Fruit fly (Drosophila melanogaster) whole organism, wandering third instar larva: ENCODE results near the gene tal-AA.

ENCODE experiments used
- GATAd ChIP-seq: sonication (Bioruptor generic); optimal IDR thresholded peaks from 2 replicates; lab custom pipeline; 2016; ENCODE audit warnings: missing biosample characterization, missing genetic modification characterization
- Mio ChIP-seq: sonication (Bioruptor generic); optimal IDR thresholded peaks from 2 replicates; lab custom pipeline; 2016; ENCODE audit warnings: missing biosample characterization, missing genetic modification characterization
- Rel ChIP-seq, 2 experiments: fragments of 200-800 bp; sonication (Bioruptor generic) in 1 of 2; optimal IDR thresholded peaks; 2 replicates in 1 of 2; 3 replicates in 1 of 2; lab custom pipeline; 2016 to 2019; ENCODE audit warnings: mild to moderate bottlenecking in 2 of 2, missing biosample characterization in 2 of 2, missing genetic modification characterization in 2 of 2, moderate library complexity in 1 of 2
- br ChIP-seq: fragments of 200-800 bp; sonication (Bioruptor generic); optimal IDR thresholded peaks from 2 replicates; lab custom pipeline; 2016; ENCODE audit warnings: missing biosample characterization, missing genetic modification characterization
- brk ChIP-seq: fragments of 200-800 bp; sonication (Bioruptor generic); optimal IDR thresholded peaks from 2 replicates; lab custom pipeline; 2016; ENCODE audit warnings: missing biosample characterization, mild to moderate bottlenecking, missing genetic modification characterization
- dmrt93B ChIP-seq: fragments of 200-800 bp; sonication (Bioruptor generic); optimal IDR thresholded peaks from 2 replicates; lab custom pipeline; 2018; ENCODE audit warnings: missing biosample characterization, mild to moderate bottlenecking, missing genetic modification characterization
- dsf ChIP-seq: sonication (Bioruptor generic); optimal IDR thresholded peaks from 2 replicates; lab custom pipeline; 2016; ENCODE audit warnings: missing biosample characterization, missing genetic modification characterization, borderline replicate concordance
- pan ChIP-seq: fragments of >200 bp; optimal IDR thresholded peaks from 2 replicates; lab custom pipeline; 2017
- psq ChIP-seq: fragments of 200-800 bp; sonication (Bioruptor generic); optimal IDR thresholded peaks from 3 replicates; lab custom pipeline; 2017; ENCODE audit warnings: missing biosample characterization, mild to moderate bottlenecking, missing genetic modification characterization, moderate library complexity

DNA sequence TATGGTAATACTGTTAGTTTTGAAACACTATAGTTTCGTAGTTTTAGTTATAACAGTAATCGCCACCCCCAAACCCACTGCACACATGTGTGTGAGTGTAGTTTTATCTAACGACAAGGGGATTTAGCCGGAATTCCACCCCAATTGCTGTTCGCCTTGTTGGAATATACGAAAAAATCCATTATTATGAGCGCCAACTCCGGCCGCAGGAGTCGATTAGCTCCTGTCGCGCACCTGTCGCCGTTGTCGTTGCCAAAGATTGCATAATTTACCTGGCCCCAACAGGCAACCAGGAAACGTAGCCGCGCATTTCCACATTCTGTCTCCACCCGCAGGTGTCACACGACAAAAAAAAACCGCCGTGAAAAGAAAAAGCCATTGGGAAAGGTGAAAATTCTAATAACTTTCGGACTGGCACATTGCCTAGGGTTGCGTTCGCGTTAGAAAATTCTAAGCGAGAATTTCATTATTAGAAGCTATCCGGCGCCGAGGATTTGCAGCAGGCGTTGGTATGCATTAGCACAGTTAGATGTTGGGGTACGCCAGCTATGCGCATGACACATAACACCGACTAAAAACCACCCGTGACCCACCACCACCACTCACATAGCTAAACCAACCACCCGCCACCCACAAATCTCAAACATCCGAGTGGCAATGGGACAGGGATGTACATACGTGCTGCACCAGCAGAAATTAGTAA, 9.6 kb upstream of the tal-AA start:
- TF ChIP-seq Mio (GFP tag; lab: Kevin White, UChicago) (no peak), GATAd (GFP tag; lab: Kevin White, UChicago) (no peak), dmrt93B (no peak), pan (lab: Kevin White, UChicago) (no peak), br (no peak), Rel (GFP tag; optimal IDR thresholded peaks at IDR 0.05; lab: Kevin White, UChicago) (no peak), Rel (tag; optimal IDR thresholded peaks at IDR 0.05; lab: Kevin White, UChicago) (no peak), psq (GFP tag; lab: Kevin White, UChicago) (no peak), brk (no peak), dsf (no peak)
